Worm (Caenorhabditis elegans) whole organism, mixed stage, embryonic: ENCODE measurements around the gene F53C3.6.

ENCODE experiments used
- M03D4.4 ChIP-seq: sonication (generic microtip); optimal IDR thresholded peaks from 2 replicates; lab custom pipeline; 2017; ENCODE audit warnings: mild to moderate bottlenecking, missing genetic modification characterization, missing compliant biosample characterization
- bed-3 ChIP-seq: fragments of 200-800 bp; sonication (Bioruptor generic); optimal IDR thresholded peaks from 3 replicates; lab custom pipeline; 2018; ENCODE audit warnings: mild to moderate bottlenecking, missing genetic modification characterization, moderate library complexity, missing compliant biosample characterization
- blmp-1 ChIP-seq: fragments of 150-350 bp; optimal IDR thresholded peaks from 2 replicates; lab custom pipeline; 2014; ENCODE audit warnings: missing biosample characterization, missing genetic modification characterization
- ceh-39 ChIP-seq: fragments of 150-350 bp; optimal IDR thresholded peaks from 2 replicates; lab custom pipeline; 2014; ENCODE audit warnings: missing biosample characterization, missing genetic modification characterization
- ceh-43 ChIP-seq: fragments of 200-800 bp; sonication (Bioruptor generic); optimal IDR thresholded peaks from 2 replicates; lab custom pipeline; 2018; ENCODE audit warnings: mild to moderate bottlenecking, missing genetic modification characterization, moderate library complexity, missing compliant biosample characterization
- ces-1 ChIP-seq: fragments of 150-350 bp; optimal IDR thresholded peaks from 2 replicates; lab custom pipeline; 2014; ENCODE audit warnings: missing biosample characterization, missing genetic modification reagents, missing genetic modification characterization
- drap-1 ChIP-seq: fragments of 200-800 bp; sonication (Bioruptor generic); optimal IDR thresholded peaks from 3 replicates; lab custom pipeline; 2018; ENCODE audit warnings: mild to moderate bottlenecking, missing genetic modification characterization, missing compliant biosample characterization
- elt-1 ChIP-seq: sonication (generic microtip); optimal IDR thresholded peaks from 2 replicates; lab custom pipeline; 2017; ENCODE audit warnings: missing genetic modification characterization, mild to moderate bottlenecking, missing compliant biosample characterization, antibody characterized with exemption, moderate library complexity, borderline replicate concordance; ENCODE audit not compliant: insufficient read depth
- flh-1 ChIP-seq: fragments of 200-800 bp; sonication (Bioruptor generic); optimal IDR thresholded peaks from 2 replicates; lab custom pipeline; 2018; ENCODE audit warnings: mild to moderate bottlenecking, missing genetic modification characterization, moderate library complexity, missing compliant biosample characterization
- ham-2 ChIP-seq: fragments of 200-800 bp; sonication (Bioruptor generic); optimal IDR thresholded peaks from 2 replicates; lab custom pipeline; 2018; ENCODE audit warnings: mild to moderate bottlenecking, missing genetic modification characterization, missing compliant biosample characterization
- hlh-1 ChIP-seq: fragments of 150-350 bp; optimal IDR thresholded peaks from 2 replicates; lab custom pipeline; 2014; ENCODE audit warnings: missing biosample characterization, missing genetic modification reagents, missing genetic modification characterization
- lin-13 ChIP-seq: fragments of 150-350 bp; optimal IDR thresholded peaks from 2 replicates; lab custom pipeline; 2014; ENCODE audit warnings: missing biosample characterization, missing genetic modification characterization
- lsy-2 ChIP-seq: fragments of 150-350 bp; optimal IDR thresholded peaks from 2 replicates; lab custom pipeline; 2014; ENCODE audit warnings: missing biosample characterization, missing genetic modification characterization
- mep-1 ChIP-seq: fragments of 150-350 bp; optimal IDR thresholded peaks from 2 replicates; lab custom pipeline; 2017; ENCODE audit warnings: missing biosample characterization, missing genetic modification reagents, missing genetic modification characterization, inconsistent platforms
- mls-2 ChIP-seq: sonication (generic microtip); optimal IDR thresholded peaks from 2 replicates; lab custom pipeline; 2016; ENCODE audit warnings: mild to moderate bottlenecking, missing genetic modification characterization, moderate library complexity, missing compliant biosample characterization
- nhr-12 ChIP-seq: fragments of 150-350 bp; optimal IDR thresholded peaks from 2 replicates; lab custom pipeline; 2014; ENCODE audit warnings: missing biosample characterization, missing genetic modification characterization
- nhr-2 ChIP-seq: fragments of 150-350 bp; optimal IDR thresholded peaks from 2 replicates; lab custom pipeline; 2014; ENCODE audit warnings: missing biosample characterization, missing genetic modification characterization
- nhr-237 ChIP-seq: fragments of 150-350 bp; optimal IDR thresholded peaks from 2 replicates; lab custom pipeline; 2014; ENCODE audit warnings: missing biosample characterization, missing genetic modification characterization
- nhr-28 ChIP-seq: fragments of 150-350 bp; optimal IDR thresholded peaks from 2 replicates; lab custom pipeline; 2014; ENCODE audit warnings: missing biosample characterization, missing genetic modification characterization
- nhr-76 ChIP-seq: sonication (generic microtip); optimal IDR thresholded peaks from 2 replicates; lab custom pipeline; 2017; ENCODE audit warnings: missing biosample characterization, missing genetic modification characterization
- pha-4 ChIP-seq: fragments of 150-350 bp; optimal IDR thresholded peaks from 2 replicates; lab custom pipeline; 2018; ENCODE audit warnings: missing biosample characterization, missing genetic modification reagents, missing genetic modification characterization
- sem-2 ChIP-seq: fragments of 200-800 bp; sonication (Bioruptor generic); optimal IDR thresholded peaks from 2 replicates; lab custom pipeline; 2018; ENCODE audit warnings: mild to moderate bottlenecking, missing genetic modification characterization, missing compliant biosample characterization
- snpc-4 ChIP-seq: fragments of 150-350 bp; optimal IDR thresholded peaks from 2 replicates; lab custom pipeline; 2014; ENCODE audit warnings: missing biosample characterization, missing genetic modification characterization
- sptf-1 ChIP-seq: sonication (generic microtip); optimal IDR thresholded peaks from 2 replicates; lab custom pipeline; 2017; ENCODE audit warnings: mild to moderate bottlenecking, missing genetic modification characterization, moderate library complexity, missing compliant biosample characterization
- tbx-8 ChIP-seq: fragments of 200-800 bp; sonication (Bioruptor generic); optimal IDR thresholded peaks from 2 replicates; lab custom pipeline; 2018; ENCODE audit warnings: mild to moderate bottlenecking, missing genetic modification characterization, moderate library complexity, missing compliant biosample characterization
- unc-120 ChIP-seq: sonication (generic microtip); optimal IDR thresholded peaks from 2 replicates; lab custom pipeline; 2017; ENCODE audit warnings: missing genetic modification characterization, missing compliant biosample characterization; ENCODE audit not compliant: poor library complexity, severe bottlenecking
- unc-62 ChIP-seq: fragments of 150-350 bp; optimal IDR thresholded peaks from 2 replicates; lab custom pipeline; 2014; ENCODE audit warnings: missing biosample characterization, missing genetic modification reagents, missing genetic modification characterization
- zip-8 ChIP-seq: fragments of 150-350 bp; optimal IDR thresholded peaks from 2 replicates; lab custom pipeline; 2014; ENCODE audit warnings: missing biosample characterization, missing genetic modification characterization
- ztf-11 ChIP-seq: fragments of 150-350 bp; optimal IDR thresholded peaks from 2 replicates; lab custom pipeline; 2014; ENCODE audit warnings: missing biosample characterization, missing genetic modification characterization

F53C3.6 gene

ce11 chrII:3862053-3862452, 35.9 kb upstream of the F53C3.6 start:
- no peak for TF ChIP-seq mep-1 (tag; lab: Kevin White, UChicago)
- no peak for TF ChIP-seq drap-1
- TF ChIP-seq ceh-39 (tag; lab: Kevin White, UChicago) = no peak
- no peak for TF ChIP-seq lin-13 (tag; lab: Kevin White, UChicago)
- TF ChIP-seq nhr-12 (tag; lab: Kevin White, UChicago) = no peak
- no peak for TF ChIP-seq ces-1 (GFP tag; lab: Kevin White, UChicago)
- TF ChIP-seq nhr-237 (tag; lab: Kevin White, UChicago) = no peak
- no peak for TF ChIP-seq bed-3 (GFP tag; lab: Kevin White, UChicago)
- TF ChIP-seq snpc-4 = no peak
- TF ChIP-seq elt-1 (tag; lab: Kevin White, UChicago) = no peak
- no peak for TF ChIP-seq nhr-2 (tag; lab: Kevin White, UChicago)
- TF ChIP-seq ceh-43 = no peak
- no peak for TF ChIP-seq flh-1 (GFP tag; lab: Kevin White, UChicago)

ce11 chrII:3864652-3865051, 33.3 kb upstream of the F53C3.6 start, which contains the start of gene nhr-261:
Gene nhr-261, minus strand, starts transcription at chrII:3864752.
- TF ChIP-seq pha-4 (no peak), mls-2 (tag; lab: Kevin White, UChicago) (no peak), ces-1 (GFP tag; lab: Kevin White, UChicago) (no peak), sptf-1 (tag; lab: Kevin White, UChicago) (no peak), M03D4.4 (tag; lab: Kevin White, UChicago) (no peak), blmp-1 (tag; lab: Kevin White, UChicago) (no peak), nhr-28 (tag; lab: Kevin White, UChicago) (no peak), nhr-237 (tag; lab: Kevin White, UChicago) (no peak), snpc-4 (no peak), sem-2 (GFP tag; lab: Kevin White, UChicago) (no peak), nhr-2 (tag; lab: Kevin White, UChicago) (no peak)

DNA sequence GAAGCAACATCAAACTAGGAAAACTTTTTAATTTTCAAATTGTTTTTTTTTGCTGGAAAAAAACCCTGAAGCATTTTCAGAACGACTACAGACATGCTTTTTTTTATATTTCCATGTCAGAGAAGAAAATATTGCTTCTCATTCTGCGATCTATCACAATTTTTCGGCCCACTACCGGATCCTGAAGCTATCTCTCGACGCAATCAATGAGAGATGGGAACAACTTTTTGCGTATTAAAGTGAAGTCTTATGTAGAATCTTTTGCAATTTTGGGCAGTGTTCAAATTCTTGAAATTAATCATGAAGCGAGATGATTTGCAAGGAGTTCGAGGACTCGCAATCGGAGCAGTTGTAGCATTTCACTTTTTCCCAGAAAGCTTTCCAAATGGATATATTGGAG, 28.3 kb upstream of the F53C3.6 start, which contains the start of gene oac-10:
TSS of gene oac-10 (plus strand) at position 301 of the 400 bp plus-strand sequence.
- TF ChIP-seq mep-1 (tag; lab: Kevin White, UChicago) = no peak
- TF ChIP-seq ceh-39 (tag; lab: Kevin White, UChicago) = no peak

DNA sequence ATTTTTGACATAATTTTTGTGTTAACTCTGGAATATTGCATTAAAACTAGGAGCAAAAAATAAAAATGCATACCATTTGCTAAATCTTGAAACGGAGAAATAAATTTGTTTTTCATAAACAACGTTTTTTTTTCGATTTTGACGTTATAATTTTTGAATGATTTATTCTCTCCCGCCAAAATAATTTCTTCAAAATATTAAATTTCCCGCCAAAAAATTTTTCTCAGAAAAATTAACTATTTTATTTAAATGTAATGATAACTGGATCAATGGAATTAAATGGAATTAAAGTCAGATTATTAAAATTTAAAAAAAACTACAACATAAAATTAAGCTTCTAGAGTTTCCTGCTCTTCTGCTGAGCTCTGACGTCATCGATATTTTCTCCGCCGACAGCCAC, 20.8 kb upstream of the F53C3.6 start, which contains the start of gene nep-3:
TSS of gene nep-3 (minus strand) at position 101 of the 400 bp plus-strand sequence.
- TF ChIP-seq ceh-39 (tag; lab: Kevin White, UChicago) = no peak
- TF ChIP-seq blmp-1 (tag; lab: Kevin White, UChicago) = no peak
- TF ChIP-seq, all 35 proteins: peak for 0

- no peak for TF ChIP-seq ham-2 (GFP tag; lab: Kevin White, UChicago)
- no peak for TF ChIP-seq hlh-1 (tag; lab: Kevin White, UChicago)
- TF ChIP-seq sptf-1 (tag; lab: Kevin White, UChicago) = no peak
- no peak for TF ChIP-seq unc-120 (tag; lab: Kevin White, UChicago)
- TF ChIP-seq nhr-237 (tag; lab: Kevin White, UChicago) = no peak
- no peak for TF ChIP-seq nhr-76 (tag; lab: Kevin White, UChicago)
- TF ChIP-seq elt-1 (tag; lab: Kevin White, UChicago) = no peak
- no peak for TF ChIP-seq ces-1 (GFP tag; lab: Kevin White, UChicago)
- TF ChIP-seq snpc-4 = no peak
- no peak for TF ChIP-seq unc-62 (GFP tag; lab: Kevin White, UChicago)
- no peak for TF ChIP-seq M03D4.4 (tag; lab: Kevin White, UChicago)
- TF ChIP-seq ceh-43 = no peak
These were observed 20.1 kb upstream of the F53C3.6 start, which contains the start of gene sdz-7 for ce11 chrII:3877874-3878273. Gene sdz-7, minus strand, starts transcription at chrII:3877974.

DNA sequence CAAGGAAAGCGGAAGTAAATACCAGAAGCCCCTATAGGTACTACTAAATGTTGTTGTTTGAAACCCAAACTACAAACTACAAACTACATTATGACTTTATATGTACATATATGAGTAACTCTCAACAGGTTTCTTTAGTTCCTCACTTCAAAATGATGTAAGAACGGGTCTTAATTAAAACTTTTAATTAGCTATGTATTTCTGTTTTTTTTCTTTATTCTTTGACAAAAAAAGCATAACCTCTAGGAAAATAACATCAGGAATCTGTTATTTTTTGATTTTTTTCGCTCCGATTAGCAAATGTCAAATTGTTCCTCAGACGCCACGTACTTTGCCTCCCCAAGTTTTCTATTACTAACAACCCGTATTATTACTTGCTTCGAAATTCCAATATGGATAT, 19.6 kb upstream of the F53C3.6 start, which contains the start of gene srh-250:
TSS of gene srh-250 (plus strand) at position 301 of the 400 bp plus-strand sequence.
- TF ChIP-seq pha-4 = no peak
- TF ChIP-seq bed-3 (GFP tag; lab: Kevin White, UChicago) = no peak
- TF ChIP-seq lin-13 (tag; lab: Kevin White, UChicago) = no peak
- TF ChIP-seq unc-120 (tag; lab: Kevin White, UChicago) = no peak
- TF ChIP-seq tbx-8 (GFP tag; lab: Kevin White, UChicago) = no peak
- no peak for TF ChIP-seq lsy-2
- TF ChIP-seq blmp-1 (tag; lab: Kevin White, UChicago) = no peak
- no peak for TF ChIP-seq nhr-237 (tag; lab: Kevin White, UChicago)
- TF ChIP-seq zip-8 (tag; lab: Kevin White, UChicago) = no peak
- no peak for TF ChIP-seq snpc-4
- TF ChIP-seq ztf-11 (tag; lab: Kevin White, UChicago) = no peak
